Fruit fly (Drosophila melanogaster): Measurements from ENCODE around the gene caup.

- TF ChIP-seq Hr96 (GFP tag; optimal IDR thresholded peaks at IDR 0.05) (no peak), CG33017 (tag; optimal IDR thresholded peaks at IDR 0.05) (no peak), CG7045 (GFP tag; optimal IDR thresholded peaks at IDR 0.05) (no peak), pad (GFP tag; optimal IDR thresholded peaks at IDR 0.05) (no peak), CG1620 (GFP tag; optimal IDR thresholded peaks at IDR 0.05) (no peak), CG5204 (GFP tag; optimal IDR thresholded peaks at IDR 0.05) (no peak), cnc (optimal IDR thresholded peaks at IDR 0.05) (no peak), Crg-1 (GFP tag; optimal IDR thresholded peaks at IDR 0.05) (no peak), tj (GFP tag; optimal IDR thresholded peaks at IDR 0.05) (no peak), Clk (GFP tag; optimal IDR thresholded peaks at IDR 0.05) (no peak), kay (GFP tag; ENCODE audit: borderline replicate concordance) (no peak), CG12768 (GFP tag; optimal IDR thresholded peaks at IDR 0.05) (no peak), bab1 (GFP tag; optimal IDR thresholded peaks at IDR 0.05) (no peak)
Measured at dm6 chr3L:12643820-12644744, 34.7 kb downstream of the caup start.

Data from whole organism, adult.